Fruit fly (Drosophila melanogaster) whole organism, prepupa: ENCODE measurements around the gene Smg6.
A peak's percentile ranks its signal among the peaks of the same experiment; 100 is the strongest.

Experiments
- CG10631 ChIP-seq: fragments of 200-800 bp; sonication (Bioruptor generic); optimal IDR thresholded peaks from 2 replicates; lab custom pipeline; 2016; ENCODE audit warnings: missing biosample characterization, missing genetic modification characterization
- CG11902 ChIP-seq: fragments of 200-800 bp; sonication (Bioruptor generic); optimal IDR thresholded peaks from 3 replicates; lab custom pipeline; 2016; ENCODE audit warnings: missing biosample characterization, missing genetic modification characterization
- CG34406 ChIP-seq: fragments of 200-800 bp; sonication (Bioruptor generic); optimal IDR thresholded peaks from 3 replicates; lab custom pipeline; 2016; ENCODE audit warnings: missing biosample characterization, missing genetic modification characterization
- CG6854 ChIP-seq: fragments of 200-800 bp; sonication (Bioruptor generic); optimal IDR thresholded peaks from 2 replicates; lab custom pipeline; 2017; ENCODE audit warnings: missing biosample characterization, mild to moderate bottlenecking, missing genetic modification characterization
- CG7368 ChIP-seq: fragments of 200-800 bp; sonication (Bioruptor generic); optimal IDR thresholded peaks from 3 replicates; lab custom pipeline; 2016; ENCODE audit warnings: missing biosample characterization, missing genetic modification characterization
- CG8119 ChIP-seq: fragments of 200-800 bp; sonication (Bioruptor generic); IDR thresholded peaks from 3 replicates; pipeline ENCODE4 v1.3.6; 2022; ENCODE audit warnings: missing biosample characterization, missing genetic modification characterization
- CG8319 ChIP-seq: fragments of 200-800 bp; sonication (Bioruptor generic); optimal IDR thresholded peaks from 3 replicates; lab custom pipeline; 2016; ENCODE audit warnings: missing biosample characterization, missing genetic modification characterization
- CG8632 ChIP-seq: fragments of 200-800 bp; sonication (Bioruptor generic); optimal IDR thresholded peaks from 3 replicates; lab custom pipeline; 2016; ENCODE audit warnings: missing biosample characterization, missing genetic modification characterization
- Ets96B ChIP-seq: fragments of 200-800 bp; optimal IDR thresholded peaks from 2 replicates; lab custom pipeline; 2019; ENCODE audit warnings: missing biosample characterization, mild to moderate bottlenecking, missing genetic modification characterization, moderate library complexity
- Hr39 ChIP-seq: fragments of 200-800 bp; sonication (Bioruptor generic); optimal IDR thresholded peaks from 2 replicates; lab custom pipeline; 2016; ENCODE audit warnings: missing biosample characterization, missing genetic modification characterization
- Met ChIP-seq: fragments of 200-800 bp; sonication (Bioruptor generic); optimal IDR thresholded peaks from 3 replicates; lab custom pipeline; 2016; ENCODE audit warnings: missing biosample characterization, missing genetic modification characterization
- OdsH ChIP-seq: fragments of 200-800 bp; sonication (Bioruptor generic); optimal IDR thresholded peaks from 3 replicates; lab custom pipeline; 2016; ENCODE audit warnings: missing biosample characterization, missing genetic modification characterization
- Smox ChIP-seq: fragments of 200-800 bp; sonication (Bioruptor generic); optimal IDR thresholded peaks from 3 replicates; lab custom pipeline; 2016; ENCODE audit warnings: missing biosample characterization, missing genetic modification characterization
- Sox102F ChIP-seq: fragments of 200-800 bp; sonication (Bioruptor generic); optimal IDR thresholded peaks from 2 replicates; lab custom pipeline; 2016; ENCODE audit warnings: missing biosample characterization, mild to moderate bottlenecking, missing genetic modification characterization
- achi ChIP-seq: fragments of 200-800 bp; sonication (Bioruptor generic); optimal IDR thresholded peaks from 3 replicates; lab custom pipeline; 2016; ENCODE audit warnings: missing biosample characterization, missing genetic modification characterization
- acj6 ChIP-seq: fragments of 200-800 bp; sonication (Bioruptor generic); optimal IDR thresholded peaks from 3 replicates; lab custom pipeline; 2016; ENCODE audit warnings: missing biosample characterization, missing genetic modification characterization
- cyc ChIP-seq: fragments of 200-800 bp; sonication (Bioruptor generic); optimal IDR thresholded peaks from 3 replicates; lab custom pipeline; 2016; ENCODE audit warnings: missing biosample characterization, missing genetic modification characterization
- dsx ChIP-seq: fragments of 200-800 bp; optimal IDR thresholded peaks from 3 replicates; lab custom pipeline; 2019; ENCODE audit warnings: missing biosample characterization, mild to moderate bottlenecking, missing genetic modification characterization, moderate library complexity; ENCODE audit not compliant: poor library complexity, severe bottlenecking
- eg ChIP-seq: fragments of 200-800 bp; sonication (Bioruptor generic); IDR thresholded peaks from 3 replicates; pipeline ENCODE4 v1.3.6; 2022; ENCODE audit warnings: missing biosample characterization, missing genetic modification characterization
- fkh ChIP-seq: fragments of 200-800 bp; sonication (Bioruptor generic); optimal IDR thresholded peaks from 3 replicates; lab custom pipeline; 2017; ENCODE audit warnings: missing biosample characterization, mild to moderate bottlenecking, missing genetic modification characterization, moderate library complexity
- net ChIP-seq: fragments of 200-800 bp; sonication (Bioruptor generic); optimal IDR thresholded peaks from 3 replicates; lab custom pipeline; 2016; ENCODE audit warnings: missing biosample characterization, missing genetic modification characterization
- pdm3 ChIP-seq: fragments of 200-800 bp; sonication (Bioruptor generic); optimal IDR thresholded peaks from 3 replicates; lab custom pipeline; 2016; ENCODE audit warnings: missing biosample characterization, missing genetic modification characterization
- salr ChIP-seq, 2 experiments: fragments of 200-800 bp; sonication (Bioruptor generic); optimal IDR thresholded peaks; 3 replicates each; lab custom pipeline; 2016 to 2018; ENCODE audit warnings: missing biosample characterization in 2 of 2, missing genetic modification characterization in 2 of 2, mild to moderate bottlenecking in 1 of 2
- ss ChIP-seq, 2 experiments: fragments of 200-800 bp; sonication (Bioruptor generic); optimal IDR thresholded peaks; 2 replicates in 1 of 2; 3 replicates in 1 of 2; lab custom pipeline; 2017 to 2018; ENCODE audit warnings: mild to moderate bottlenecking in 2 of 2, missing biosample characterization in 2 of 2, missing genetic modification characterization in 2 of 2, moderate library complexity in 1 of 2
- svp ChIP-seq: fragments of 200-800 bp; sonication (Bioruptor generic); peaks from one replicate; lab custom pipeline; 2016; ENCODE audit warnings: missing biosample characterization, missing genetic modification characterization

The Smg6 gene

DNA sequence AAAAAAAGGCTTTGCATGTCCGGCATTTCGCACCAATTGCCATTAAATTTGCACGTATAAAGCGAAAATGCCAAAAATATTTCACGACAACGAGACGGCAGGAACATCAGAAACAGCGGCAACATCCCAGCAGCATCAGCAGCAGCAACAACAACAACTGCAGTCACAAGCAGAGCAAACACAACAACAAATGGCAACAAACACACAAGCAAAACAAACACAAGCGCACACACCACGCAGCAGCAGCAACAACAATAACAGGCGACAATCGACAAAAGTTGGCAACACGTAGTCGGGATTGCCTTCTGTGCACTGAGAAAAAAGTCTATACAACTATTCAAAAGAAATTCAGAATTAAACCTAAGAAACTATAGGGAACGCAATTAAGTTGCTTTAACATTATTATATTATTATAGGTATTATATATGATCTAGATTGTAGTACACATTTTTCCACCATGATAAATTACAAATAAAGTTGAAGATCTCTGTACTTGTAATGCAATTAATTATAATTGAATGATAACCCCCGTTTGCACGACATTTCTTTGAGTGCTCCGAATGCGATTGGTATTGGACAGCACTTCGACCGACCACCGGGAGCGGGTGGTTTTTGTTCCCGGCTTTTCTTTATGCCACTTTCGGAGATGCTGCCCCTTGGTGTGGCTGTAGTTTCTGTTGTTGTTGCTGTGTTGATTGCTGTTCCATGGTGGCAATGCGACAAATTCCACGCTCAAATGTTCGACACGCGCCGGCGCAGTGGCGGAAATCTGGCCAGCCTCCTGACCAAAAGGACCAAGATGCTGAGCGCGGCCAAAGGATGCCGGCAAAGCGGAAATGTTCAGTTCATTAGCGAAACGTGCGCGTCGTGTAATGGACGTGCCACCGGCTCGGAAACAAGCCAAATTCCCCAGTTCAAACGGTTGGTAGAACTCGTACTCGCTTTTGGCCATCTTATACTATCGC is 49.4 kb downstream of the Smg6 start, which contains the start of gene tnc (continued):
- TF ChIP-seq acj6 (GFP tag; lab: Kevin White, UChicago): peak; percentile 87
- peak; percentile 73 for TF ChIP-seq Sox102F
- TF ChIP-seq Smox: peak; percentile 71
- peak; percentile 88 for TF ChIP-seq svp (GFP tag; lab: Kevin White, UChicago)
- peak in 1 of 2 experiments; percentile 63 for TF ChIP-seq salr (GFP tag; optimal IDR thresholded peaks at IDR 0.05; lab: Kevin White, UChicago)
- TF ChIP-seq Ets96B (tag; lab: Kevin White, UChicago): peak; percentile 80
- peak; percentile 79 for TF ChIP-seq net (GFP tag; lab: Kevin White, UChicago)
- peak; percentile 87 for TF ChIP-seq CG8119
- peak; percentile 80 for TF ChIP-seq cyc (GFP tag; lab: Kevin White, UChicago)
- TF ChIP-seq CG6854 (GFP tag; lab: Kevin White, UChicago): peak; percentile 50
- TF ChIP-seq CG34406 (GFP tag; lab: Kevin White, UChicago): peak; percentile 84
- peak; percentile 63 for TF ChIP-seq pdm3 (GFP tag; lab: Kevin White, UChicago)
- TF ChIP-seq CG10631 (GFP tag; lab: Kevin White, UChicago): peak; percentile 88
- peak; percentile 69 for TF ChIP-seq ss (GFP tag; optimal IDR thresholded peaks at IDR 0.05; lab: Kevin White, UChicago)
- peak; percentile 86 for TF ChIP-seq OdsH
- no peak for TF ChIP-seq fkh (GFP tag; lab: Kevin White, UChicago)
- peak; percentile 80 for TF ChIP-seq CG8632 (GFP tag; lab: Kevin White, UChicago)
- peak; percentile 84 for TF ChIP-seq achi (GFP tag; lab: Kevin White, UChicago)
- TF ChIP-seq Hr39: peak; percentile 60
- peak; percentile 67 for TF ChIP-seq CG8319 (GFP tag; lab: Kevin White, UChicago)
- peak; percentile 64 for TF ChIP-seq Met (GFP tag; lab: Kevin White, UChicago)
- peak; percentile 84 for TF ChIP-seq dsx (GFP tag; lab: Kevin White, UChicago)
- TF ChIP-seq CG7368: peak; percentile 48
- TF ChIP-seq CG11902: peak; percentile 70
- peak; percentile 62 for TF ChIP-seq eg
